Fruit fly (Drosophila melanogaster): ENCODE results near the gene CG14448.

The CG14448 gene

DNA sequence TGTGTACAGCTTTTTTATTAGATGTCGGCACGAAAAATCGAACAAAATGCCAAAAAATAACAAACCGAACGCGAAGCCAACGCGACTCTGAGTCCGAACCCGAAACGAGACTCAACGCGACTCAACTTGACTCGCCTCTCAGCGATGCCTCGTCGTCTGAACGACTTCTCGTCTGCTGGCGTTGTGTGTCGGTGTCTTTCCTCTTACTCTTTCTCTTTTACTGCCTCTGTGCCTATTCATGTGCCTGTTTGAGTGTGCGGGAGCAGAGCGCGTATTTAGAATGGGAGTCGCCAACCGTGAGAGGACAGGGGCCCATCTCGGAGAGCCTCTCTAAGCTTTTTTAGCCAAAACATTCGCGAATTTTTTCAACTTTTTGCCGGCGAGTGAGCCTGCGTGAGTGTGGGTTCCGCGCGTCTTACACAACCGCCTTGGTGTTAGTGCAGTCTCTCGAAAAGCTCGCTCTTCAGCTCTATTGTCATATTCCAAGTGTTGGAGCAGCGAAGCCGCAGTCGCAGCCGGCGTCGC lies 36.5 kb downstream of the CG14448 start (continued):
- TF ChIP-seq salm (tag; optimal IDR thresholded peaks at IDR 0.05) = no peak
- TF ChIP-seq Hr3 (GFP tag; optimal IDR thresholded peaks at IDR 0.05) = no peak
- TF ChIP-seq CG3163 (GFP tag; optimal IDR thresholded peaks at IDR 0.05) = peak; percentile 83
- TF ChIP-seq row (GFP tag; IDR thresholded peaks at IDR 0.05) = peak; percentile 29; the same call in 1 of the 3 replicates
- no peak for TF ChIP-seq onecut (GFP tag; IDR thresholded peaks at IDR 0.05)
- TF ChIP-seq Spps (tag; optimal IDR thresholded peaks at IDR 0.05) = no peak
- no peak for TF ChIP-seq CG13624 (GFP tag; optimal IDR thresholded peaks at IDR 0.05)
- no peak for TF ChIP-seq tna (GFP tag; IDR thresholded peaks at IDR 0.05; ENCODE audit: partially characterized antibody)
- peak; percentile 91 for TF ChIP-seq lbe (GFP tag; optimal IDR thresholded peaks at IDR 0.05)
- TF ChIP-seq CG7556 (GFP tag; optimal IDR thresholded peaks at IDR 0.05) = no peak
- TF ChIP-seq CG4820 (GFP tag; optimal IDR thresholded peaks at IDR 0.05) = no peak
- no peak for TF ChIP-seq HLH3B (GFP tag; IDR thresholded peaks at IDR 0.05)
- no peak for TF ChIP-seq Optix (GFP tag; IDR thresholded peaks at IDR 0.05)
- TF ChIP-seq Jarid2 (GFP tag; optimal IDR thresholded peaks at IDR 0.05) = peak; percentile 20
- TF ChIP-seq PHDP (tag; optimal IDR thresholded peaks at IDR 0.05) = no peak
- TF ChIP-seq CG6654 (GFP tag; optimal IDR thresholded peaks at IDR 0.05) = no peak
- no peak for TF ChIP-seq otp (GFP tag; IDR thresholded peaks at IDR 0.05)
- TF ChIP-seq GATAe (GFP tag; conservative IDR thresholded peaks at IDR 0.05) = no peak
- no peak for TF ChIP-seq Bdp1 (GFP tag; optimal IDR thresholded peaks at IDR 0.05)
- peak; percentile 75 for TF ChIP-seq crol (GFP tag; IDR thresholded peaks at IDR 0.05)
- TF ChIP-seq CG34376 (GFP tag; optimal IDR thresholded peaks at IDR 0.05) = peak; percentile 4
- TF ChIP-seq Pdp1 (GFP tag; optimal IDR thresholded peaks at IDR 0.05) = peak in 1 of 2 experiments; percentile 58
- no peak for TF ChIP-seq CG6813 (GFP tag; optimal IDR thresholded peaks at IDR 0.05)
- TF ChIP-seq esg (GFP tag; conservative IDR thresholded peaks at IDR 0.05) = no peak
- no peak for TF ChIP-seq CG4854 (GFP tag; optimal IDR thresholded peaks at IDR 0.05)
- no peak for TF ChIP-seq bbx (GFP tag; IDR thresholded peaks at IDR 0.05; ENCODE audit: partially characterized antibody)
- peak; percentile 54 for TF ChIP-seq nom (GFP tag; optimal IDR thresholded peaks at IDR 0.05)
- no peak for TF ChIP-seq tll (GFP tag; optimal IDR thresholded peaks at IDR 0.05)
- TF ChIP-seq CG10543 (GFP tag; optimal IDR thresholded peaks at IDR 0.05) = peak; percentile 69
- peak; percentile 69 for TF ChIP-seq sqz (GFP tag; optimal IDR thresholded peaks at IDR 0.05)
- TF ChIP-seq Rfx (GFP tag; IDR thresholded peaks at IDR 0.05) = 0 out of 2 replicates have a peak, but pooled peaks have one; percentile 30
- TF ChIP-seq CG17612 (GFP tag; IDR thresholded peaks at IDR 0.05) = no peak
- peak; percentile 67; the same call in 2 of the 3 replicates for TF ChIP-seq Dbx (GFP tag; IDR thresholded peaks at IDR 0.05)
- no peak for TF ChIP-seq CG18764 (GFP tag; optimal IDR thresholded peaks at IDR 0.05)
- TF ChIP-seq CG12155 (GFP tag; optimal IDR thresholded peaks at IDR 0.05) = peak; percentile 30
- no peak for TF ChIP-seq NfI (GFP tag; optimal IDR thresholded peaks at IDR 0.05)
- peak; percentile 77; the same call in 2 of the 3 replicates for TF ChIP-seq CG6175 (GFP tag; IDR thresholded peaks at IDR 0.05)
- no peak for TF ChIP-seq CG17328 (GFP tag; IDR thresholded peaks at IDR 0.05)
- TF ChIP-seq CG8290 (GFP tag; optimal IDR thresholded peaks at IDR 0.05) = no peak
- TF ChIP-seq CG8290 (tag; optimal IDR thresholded peaks at IDR 0.05) = peak in 1 of 2 experiments; percentile 33
- TF ChIP-seq dati (GFP tag; IDR thresholded peaks at IDR 0.05) = no peak
- no peak for TF ChIP-seq Fer3 (tag; optimal IDR thresholded peaks at IDR 0.05)
- 0 out of 4 replicates have a peak, but pooled peaks have one; percentile 23 for TF ChIP-seq Dll (GFP tag; IDR thresholded peaks at IDR 0.05; ENCODE audit: partially characterized antibody)
- TF ChIP-seq E2f1 (GFP tag; IDR thresholded peaks at IDR 0.05) = no peak
- TF ChIP-seq CG16815 (GFP tag; optimal IDR thresholded peaks at IDR 0.05) = no peak
- peak; percentile 11; the same call in 1 of the 2 replicates for TF ChIP-seq vvl (GFP tag; IDR thresholded peaks at IDR 0.05)
- no peak for TF ChIP-seq ems (GFP tag; optimal IDR thresholded peaks at IDR 0.05)
- TF ChIP-seq CG30403 (GFP tag; optimal IDR thresholded peaks at IDR 0.05) = no peak
- peak; percentile 20 for TF ChIP-seq her (GFP tag; optimal IDR thresholded peaks at IDR 0.05)
- TF ChIP-seq Hand (GFP tag; optimal IDR thresholded peaks at IDR 0.05) = peak; percentile 62
- no peak for TF ChIP-seq fd3F (GFP tag; optimal IDR thresholded peaks at IDR 0.05)

All from whole organism, embryonic.